Fruit fly (Drosophila melanogaster): ENCODE results near the gene TTLL3A.

TTLL3A gene

DNA sequence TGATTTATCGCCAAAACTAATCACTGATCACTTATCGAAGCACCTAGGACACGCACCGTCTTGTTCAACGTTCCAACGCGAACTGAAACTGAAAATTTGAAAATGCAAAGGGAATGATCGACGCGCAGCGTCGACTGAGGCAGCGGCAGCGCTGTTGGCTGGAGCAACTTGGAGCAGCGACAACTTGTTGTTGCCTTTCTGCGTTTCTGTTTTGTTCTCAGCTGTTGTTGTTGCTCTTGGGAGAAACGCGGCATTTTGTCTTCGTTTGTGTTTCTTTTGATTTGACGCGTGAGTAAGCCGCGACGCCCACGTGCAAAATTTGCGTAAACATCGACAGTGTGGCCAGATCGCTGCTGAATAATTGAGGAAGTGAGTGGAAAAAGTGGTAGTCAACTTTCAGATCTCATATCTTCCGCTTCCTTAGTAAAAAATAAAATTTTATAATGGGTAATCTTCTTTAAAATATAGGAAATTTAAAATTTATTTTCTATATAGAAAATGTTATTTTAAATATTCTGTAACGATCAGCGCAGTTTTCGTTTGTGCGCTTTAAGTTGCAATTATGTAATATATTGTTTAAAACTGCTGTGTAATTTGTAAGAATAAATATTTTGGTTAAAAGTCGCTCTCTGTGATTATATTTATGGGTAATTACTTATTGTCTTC is 30.9 kb downstream of the TTLL3A start, which contains the start of gene Tsp (continued):
- TF ChIP-seq lola (GFP tag; optimal IDR thresholded peaks at IDR 0.05): no peak
- no peak for TF ChIP-seq CG6854 (GFP tag; optimal IDR thresholded peaks at IDR 0.05)
- no peak for TF ChIP-seq pnt (GFP tag; optimal IDR thresholded peaks at IDR 0.05)
- TF ChIP-seq CG8281 (tag; optimal IDR thresholded peaks at IDR 0.05): no peak
- TF ChIP-seq esg (GFP tag; conservative IDR thresholded peaks at IDR 0.05): no peak
- TF ChIP-seq trh (GFP tag; optimal IDR thresholded peaks at IDR 0.05): no peak
- TF ChIP-seq zen (tag; optimal IDR thresholded peaks at IDR 0.05): no peak
- TF ChIP-seq CG2120 (GFP tag; optimal IDR thresholded peaks at IDR 0.05): no peak
- no peak for TF ChIP-seq CG11456 (GFP tag; IDR thresholded peaks at IDR 0.05)
- TF ChIP-seq scrt (GFP tag; optimal IDR thresholded peaks at IDR 0.05): no peak
- no peak; the same call in 2 of the 3 replicates for TF ChIP-seq dysf (GFP tag; IDR thresholded peaks at IDR 0.05)
- TF ChIP-seq gt (GFP tag; IDR thresholded peaks at IDR 0.05): no peak
- no peak for TF ChIP-seq bcd (GFP tag; optimal IDR thresholded peaks at IDR 0.05)
- TF ChIP-seq CG17612 (GFP tag; IDR thresholded peaks at IDR 0.05): no peak
- peak; percentile 59 for TF ChIP-seq CG5180 (GFP tag; optimal IDR thresholded peaks at IDR 0.05)
- no peak for TF ChIP-seq Chrac-16 (GFP tag; optimal IDR thresholded peaks at IDR 0.05)
- TF ChIP-seq CTCF (GFP tag; optimal IDR thresholded peaks at IDR 0.05): no peak
- no peak for TF ChIP-seq Fer2 (tag; optimal IDR thresholded peaks at IDR 0.05)
- no peak for TF ChIP-seq Mad (GFP tag; optimal IDR thresholded peaks at IDR 0.05)
- no peak for TF ChIP-seq CG32772 (GFP tag; IDR thresholded peaks at IDR 0.05)
- no peak for TF ChIP-seq Taf1 (GFP tag; IDR thresholded peaks at IDR 0.05)
- no peak for TF ChIP-seq CG2889 (GFP tag; IDR thresholded peaks at IDR 0.05)
- TF ChIP-seq CG14050 (GFP tag; IDR thresholded peaks at IDR 0.05): no peak
- no peak for TF ChIP-seq Gug (GFP tag; IDR thresholded peaks at IDR 0.05)
- TF ChIP-seq prd (optimal IDR thresholded peaks at IDR 0.05): no peak
- no peak for TF ChIP-seq prd (GFP tag; IDR thresholded peaks at IDR 0.05)
- TF ChIP-seq Spps (tag; optimal IDR thresholded peaks at IDR 0.05): no peak
- TF ChIP-seq pita (GFP tag; optimal IDR thresholded peaks at IDR 0.05): no peak
- TF ChIP-seq fru (optimal IDR thresholded peaks at IDR 0.05): no peak
- TF ChIP-seq zen2 (GFP tag; IDR thresholded peaks at IDR 0.05; ENCODE audit: partially characterized antibody): no peak
- TF ChIP-seq Hr39 (optimal IDR thresholded peaks at IDR 0.05): no peak
- TF ChIP-seq CG14965 (GFP tag; optimal IDR thresholded peaks at IDR 0.05; ENCODE audit: borderline replicate concordance): no peak
- TF ChIP-seq Neu2 (GFP tag; optimal IDR thresholded peaks at IDR 0.05; ENCODE audit: borderline replicate concordance): peak; percentile 44
- no peak for TF ChIP-seq CG9932 (GFP tag; IDR thresholded peaks at IDR 0.05)
- no peak for TF ChIP-seq jumu (GFP tag; optimal IDR thresholded peaks at IDR 0.05)
- no peak for TF ChIP-seq CG18764 (GFP tag; optimal IDR thresholded peaks at IDR 0.05)
- no peak for TF ChIP-seq wor (GFP tag; IDR thresholded peaks at IDR 0.05)
- no peak for TF ChIP-seq HLH4C (GFP tag; IDR thresholded peaks at IDR 0.05; ENCODE audit: partially characterized antibody)
- no peak for TF ChIP-seq exex (tag; optimal IDR thresholded peaks at IDR 0.05)
- TF ChIP-seq mam (GFP tag; optimal IDR thresholded peaks at IDR 0.05): no peak
- no peak for TF ChIP-seq CkIIα-i1 (GFP tag; IDR thresholded peaks at IDR 0.05)
- TF ChIP-seq CG7928 (GFP tag; optimal IDR thresholded peaks at IDR 0.05): no peak
- no peak for TF ChIP-seq Dbx (GFP tag; IDR thresholded peaks at IDR 0.05)
- no peak for TF ChIP-seq CG10979 (tag; optimal IDR thresholded peaks at IDR 0.05)
- no peak for TF ChIP-seq tin (GFP tag; optimal IDR thresholded peaks at IDR 0.05)
- no peak for TF ChIP-seq CG7839 (tag; optimal IDR thresholded peaks at IDR 0.05)
- no peak for TF ChIP-seq her (GFP tag; optimal IDR thresholded peaks at IDR 0.05)
- TF ChIP-seq chinmo (GFP tag; IDR thresholded peaks at IDR 0.05; ENCODE audit: partially characterized antibody): peak; percentile 96; the same call in 3 of the 4 replicates
- TF ChIP-seq ac (GFP tag; optimal IDR thresholded peaks at IDR 0.05): no peak
- no peak for TF ChIP-seq croc (GFP tag; conservative IDR thresholded peaks at IDR 0.05)
- TF ChIP-seq Camta (GFP tag; optimal IDR thresholded peaks at IDR 0.05): no peak
- no peak for TF ChIP-seq Hey (tag; optimal IDR thresholded peaks at IDR 0.05)
